Worm (Caenorhabditis elegans): ENCODE measurements around the gene tsen-2.

The tsen-2 gene

ce11 chrIII:11914220-11914619 lies 16.2 kb upstream of the tsen-2 start, which contains the start of gene Y56A3A.16:
Y56A3A.16 (minus strand) TSS chrIII:11914320.
- no peak for TF ChIP-seq K12H6.12 (tag; optimal IDR thresholded peaks at IDR 0.05)
- TF ChIP-seq nfya-2 (GFP tag; IDR thresholded peaks at IDR 0.05), result no peak
- no peak for TF ChIP-seq nhr-90 (tag; optimal IDR thresholded peaks at IDR 0.05)
- TF ChIP-seq chd-7 (tag; optimal IDR thresholded peaks at IDR 0.05), result no peak
- no peak for TF ChIP-seq hsf-1 (GFP tag; IDR thresholded peaks at IDR 0.05)
- TF ChIP-seq dpff-1 (tag; optimal IDR thresholded peaks at IDR 0.05), result no peak
- TF ChIP-seq ztf-18 (tag; optimal IDR thresholded peaks at IDR 0.05), result no peak
- no peak for TF ChIP-seq T07F8.4 (tag; optimal IDR thresholded peaks at IDR 0.05)
- no peak for TF ChIP-seq unc-130 (GFP tag; optimal IDR thresholded peaks at IDR 0.05)
- TF ChIP-seq F39B2.1 (GFP tag; IDR thresholded peaks at IDR 0.05), result no peak
- no peak for TF ChIP-seq B0261.1 (tag; optimal IDR thresholded peaks at IDR 0.05)
- no peak for TF ChIP-seq K11D2.4 (GFP tag; IDR thresholded peaks at IDR 0.05)
- no peak for TF ChIP-seq F33H1.4 (GFP tag; IDR thresholded peaks at IDR 0.05)
- no peak for TF ChIP-seq nhr-27 (tag; optimal IDR thresholded peaks at IDR 0.05)
- TF ChIP-seq C06A6.2 (GFP tag; conservative IDR thresholded peaks at IDR 0.05), result no peak
- no peak for TF ChIP-seq attf-5 (GFP tag; optimal IDR thresholded peaks at IDR 0.05)
- TF ChIP-seq pha-4 (tag; optimal IDR thresholded peaks at IDR 0.05), result no peak
- TF ChIP-seq D2030.7 (GFP tag; IDR thresholded peaks at IDR 0.05), result no peak
- TF ChIP-seq pbrm-1 (GFP tag; IDR thresholded peaks at IDR 0.05), result no peak

ce11 chrIII:11909778-11910177 lies 11.7 kb upstream of the tsen-2 start, which contains the start of gene faah-4:
faah-4 (minus strand) TSS chrIII:11909878.
- TF ChIP-seq mes-4 (tag; optimal IDR thresholded peaks at IDR 0.05), result no peak
- TF ChIP-seq F57A8.1 (GFP tag; optimal IDR thresholded peaks at IDR 0.05), result no peak
- TF ChIP-seq nfyb-1 (GFP tag; IDR thresholded peaks at IDR 0.05), result no peak
- no peak for TF ChIP-seq snpc-4 (GFP tag; optimal IDR thresholded peaks at IDR 0.05)
- TF ChIP-seq snpc-4 (tag; optimal IDR thresholded peaks at IDR 0.05), result no peak
- no peak for TF ChIP-seq atf-7 (tag; optimal IDR thresholded peaks at IDR 0.05)
- TF ChIP-seq zfh-2 (GFP tag; conservative IDR thresholded peaks at IDR 0.05), result no peak
- no peak for TF ChIP-seq tbp1 (GFP tag; optimal IDR thresholded peaks at IDR 0.05)
- TF ChIP-seq snpc-3.4 (tag; optimal IDR thresholded peaks at IDR 0.05), result no peak
- no peak for TF ChIP-seq pha-4 (tag; optimal IDR thresholded peaks at IDR 0.05)
- no peak for TF ChIP-seq chd-7 (tag; optimal IDR thresholded peaks at IDR 0.05)
- TF ChIP-seq nhr-120 (GFP tag; IDR thresholded peaks at IDR 0.05), result no peak
- no peak for TF ChIP-seq B0336.3 (GFP tag; IDR thresholded peaks at IDR 0.05)
- TF ChIP-seq B0035.1 (tag; optimal IDR thresholded peaks at IDR 0.05), result no peak
- TF ChIP-seq F37B4.10 (GFP tag; IDR thresholded peaks at IDR 0.05), result no peak
- no peak for TF ChIP-seq attf-6 (GFP tag; IDR thresholded peaks at IDR 0.05)
- no peak for TF ChIP-seq B0019.2 (GFP tag; conservative IDR thresholded peaks at IDR 0.05)
- TF ChIP-seq ets-4 (GFP tag; optimal IDR thresholded peaks at IDR 0.05), result no peak

ce11 chrIII:11908660-11909059 lies 10.6 kb upstream of the tsen-2 start, which contains the start of gene fbxb-24:
fbxb-24 (plus strand) TSS chrIII:11908960.
- TF ChIP-seq egl-18 (GFP tag; IDR thresholded peaks at IDR 0.05) (no peak), ama-1 (optimal IDR thresholded peaks at IDR 0.05) (no peak), ama-1 (GFP tag; optimal IDR thresholded peaks at IDR 0.05) (no peak), let-607 (tag; optimal IDR thresholded peaks at IDR 0.05) (no peak), B0035.1 (tag; optimal IDR thresholded peaks at IDR 0.05) (no peak), hlh-26 (GFP tag; conservative IDR thresholded peaks at IDR 0.05) (no peak), K11D2.4 (GFP tag; IDR thresholded peaks at IDR 0.05) (no peak), chd-7 (tag; optimal IDR thresholded peaks at IDR 0.05) (no peak), B0019.2 (GFP tag; conservative IDR thresholded peaks at IDR 0.05) (no peak), F55B11.4 (tag; optimal IDR thresholded peaks at IDR 0.05; ENCODE audit: borderline replicate concordance, insufficient read depth) (no peak), nhr-90 (tag; optimal IDR thresholded peaks at IDR 0.05) (no peak), xnd-1 (tag; optimal IDR thresholded peaks at IDR 0.05) (no peak)

All from whole organism, young adult.